Fruit fly (Drosophila melanogaster) whole organism, embryonic: ENCODE results near the gene Prosbeta6.

Source experiments
- CG11085 ChIP-seq: fragments of 200-800 bp; sonication (Bioruptor generic); IDR thresholded peaks from 2 replicates; pipeline ENCODE4 v1.3.6; 2022; ENCODE audit warnings: missing biosample characterization, missing genetic modification characterization
- CG11456 ChIP-seq: fragments of 200-800 bp; sonication (Bioruptor generic); IDR thresholded peaks from 3 replicates; pipeline ENCODE4 v1.3.6; 2022; ENCODE audit warnings: missing biosample characterization, missing genetic modification characterization
- CG12299 ChIP-seq: fragments of 200-800 bp; sonication (Bioruptor generic); optimal IDR thresholded peaks from 2 replicates; lab custom pipeline; 2018; ENCODE audit warnings: missing biosample characterization, mild to moderate bottlenecking, missing genetic modification characterization
- CG12769 ChIP-seq: fragments of 200-800 bp; sonication (Bioruptor generic); optimal IDR thresholded peaks from 2 replicates; lab custom pipeline; 2019; ENCODE audit warnings: missing biosample characterization, mild to moderate bottlenecking, missing genetic modification characterization, moderate library complexity
- CG13424 ChIP-seq: fragments of 200-800 bp; sonication (Bioruptor generic); optimal IDR thresholded peaks from 2 replicates; lab custom pipeline; 2019; ENCODE audit warnings: missing biosample characterization, mild to moderate bottlenecking, missing genetic modification characterization, moderate library complexity
- CG13894 ChIP-seq: fragments of 200-800 bp; sonication (Bioruptor generic); optimal IDR thresholded peaks from 3 replicates; lab custom pipeline; 2018; ENCODE audit warnings: missing biosample characterization, mild to moderate bottlenecking, missing genetic modification characterization, moderate library complexity
- CG1647 ChIP-seq: fragments of 200-800 bp; sonication (Bioruptor generic); optimal IDR thresholded peaks from 3 replicates; lab custom pipeline; 2016; ENCODE audit warnings: missing biosample characterization, missing genetic modification characterization
- CG2889 ChIP-seq: fragments of 200-800 bp; sonication (Bioruptor generic); IDR thresholded peaks from 3 replicates; pipeline ENCODE4 v1.3.6; 2022; ENCODE audit warnings: missing biosample characterization, missing genetic modification characterization
- CG32767 ChIP-seq: fragments of 200-800 bp; sonication (Bioruptor generic); IDR thresholded peaks from 2 replicates; pipeline ENCODE4 v1.3.6; 2022; ENCODE audit warnings: missing biosample characterization, missing genetic modification characterization
- CG42726 ChIP-seq: fragments of 200-800 bp; sonication (Bioruptor generic); IDR thresholded peaks from 2 replicates; pipeline ENCODE4 v1.3.6; 2022; ENCODE audit warnings: missing biosample characterization, missing genetic modification characterization; ENCODE audit not compliant: partially characterized antibody
- CG5180 ChIP-seq: fragments of 200-800 bp; sonication (Bioruptor generic); optimal IDR thresholded peaks from 3 replicates; lab custom pipeline; 2017; ENCODE audit warnings: missing biosample characterization, missing genetic modification characterization, mild to moderate bottlenecking, moderate library complexity, missing genetic modification reagents
- CG5953 ChIP-seq: fragments of 200-800 bp; sonication (Bioruptor generic); IDR thresholded peaks from 2 replicates; pipeline ENCODE4 v1.3.6; 2022; ENCODE audit warnings: missing biosample characterization, missing genetic modification characterization
- CG8765 ChIP-seq: fragments of 200-800 bp; sonication (Bioruptor generic); IDR thresholded peaks from 2 replicates; pipeline ENCODE4 v1.3.6; 2022; ENCODE audit warnings: missing biosample characterization, missing genetic modification characterization
- Deaf1 ChIP-seq: fragments of 200-800 bp; optimal IDR thresholded peaks from 3 replicates; lab custom pipeline; 2019; ENCODE audit warnings: missing biosample characterization, mild to moderate bottlenecking, missing genetic modification characterization, moderate library complexity
- Dll ChIP-seq: fragments of 200-800 bp; sonication (Bioruptor generic); IDR thresholded peaks from 4 replicates; pipeline ENCODE4 v1.3.6; 2022; ENCODE audit warnings: missing biosample characterization, missing genetic modification characterization; ENCODE audit not compliant: partially characterized antibody
- Fer2 ChIP-seq: fragments of 200-800 bp; sonication (Bioruptor generic); optimal IDR thresholded peaks from 2 replicates; lab custom pipeline; 2018; ENCODE audit warnings: missing biosample characterization, mild to moderate bottlenecking, missing genetic modification characterization, moderate library complexity
- Med ChIP-seq: fragments of 200-800 bp; sonication (Bioruptor generic); peaks from one replicate; lab custom pipeline; 2016; ENCODE audit warnings: missing biosample characterization, missing genetic modification characterization, mild to moderate bottlenecking, inconsistent platforms, moderate library complexity
- NC2α ChIP-seq: fragments of 200-800 bp; sonication (Bioruptor generic); optimal IDR thresholded peaks from 2 replicates; lab custom pipeline; 2016; ENCODE audit warnings: missing biosample characterization, missing genetic modification characterization
- NFAT ChIP-seq: fragments of 200-800 bp; sonication (Bioruptor generic); IDR thresholded peaks from 2 replicates; pipeline ENCODE4 v1.3.6; 2022; ENCODE audit warnings: missing biosample characterization, missing genetic modification characterization
- Ptx1 ChIP-seq: fragments of 200-800 bp; sonication (Bioruptor generic); IDR thresholded peaks from 2 replicates; pipeline ENCODE4 v1.3.6; 2022; ENCODE audit warnings: missing biosample characterization, missing genetic modification characterization
- Rx ChIP-seq: fragments of 200-800 bp; sonication (Bioruptor generic); IDR thresholded peaks from 2 replicates; pipeline ENCODE4 v1.3.6; 2022; ENCODE audit warnings: missing biosample characterization, missing genetic modification characterization
- Six4 ChIP-seq: fragments of 200-800 bp; sonication (Bioruptor generic); optimal IDR thresholded peaks from 2 replicates; lab custom pipeline; 2016; ENCODE audit warnings: missing biosample characterization, missing genetic modification characterization
- Trl ChIP-seq, 3 experiments: fragments of >200 bp in 2 of 3; fragments of 200-800 bp in 1 of 3; sonication (Bioruptor generic) in 1 of 3; optimal IDR thresholded peaks; 2 replicates in 1 of 3; 3 replicates in 2 of 3; lab custom pipeline; 2016 to 2017; ENCODE audit warnings: missing biosample characterization in 1 of 3, missing genetic modification characterization in 1 of 3
- Vsx1 ChIP-seq: fragments of 200-800 bp; sonication (Bioruptor generic); optimal IDR thresholded peaks from 2 replicates; lab custom pipeline; 2017; ENCODE audit warnings: missing biosample characterization, mild to moderate bottlenecking, missing genetic modification characterization, missing genetic modification reagents
- abd-A ChIP-seq: fragments of 200-800 bp; sonication (Bioruptor generic); optimal IDR thresholded peaks from 3 replicates; lab custom pipeline; 2019; ENCODE audit warnings: missing biosample characterization, mild to moderate bottlenecking, missing genetic modification characterization, moderate library complexity
- ase ChIP-seq: fragments of 200-800 bp; sonication (Bioruptor generic); IDR thresholded peaks from 3 replicates; pipeline ENCODE4 v1.3.6; 2022; ENCODE audit warnings: missing biosample characterization, missing genetic modification characterization
- crol ChIP-seq: fragments of 200-800 bp; sonication (Bioruptor generic); IDR thresholded peaks from 2 replicates; pipeline ENCODE4 v1.3.6; 2022; ENCODE audit warnings: missing biosample characterization, missing genetic modification characterization
- danr ChIP-seq: fragments of 200-800 bp; sonication (Bioruptor generic); IDR thresholded peaks from 2 replicates; pipeline ENCODE4 v1.3.6; 2022; ENCODE audit warnings: missing biosample characterization, missing genetic modification characterization
- dpn ChIP-seq, 2 experiments: fragments of 200-800 bp; sonication (Bioruptor generic); optimal IDR thresholded peaks; 3 replicates each; lab custom pipeline; 2016; ENCODE audit warnings: missing biosample characterization in 2 of 2, missing genetic modification characterization in 2 of 2
- exex ChIP-seq: fragments of 200-800 bp; sonication (Bioruptor generic); optimal IDR thresholded peaks from 4 replicates; lab custom pipeline; 2018; ENCODE audit warnings: missing biosample characterization, mild to moderate bottlenecking, missing genetic modification characterization, moderate library complexity
- gt ChIP-seq: fragments of 200-800 bp; sonication (Bioruptor generic); IDR thresholded peaks from 2 replicates; pipeline ENCODE4 v1.3.6; 2022; ENCODE audit warnings: missing biosample characterization, missing genetic modification characterization
- hb ChIP-seq: fragments of 200-800 bp; sonication (Bioruptor generic); IDR thresholded peaks from 3 replicates; pipeline ENCODE4 v1.3.6; 2022; ENCODE audit warnings: missing biosample characterization, missing genetic modification characterization; ENCODE audit not compliant: partially characterized antibody
- ken ChIP-seq: fragments of 200-800 bp; sonication (Bioruptor generic); IDR thresholded peaks from 3 replicates; pipeline ENCODE4 v1.3.6; 2022; ENCODE audit warnings: missing biosample characterization, missing genetic modification characterization
- klu ChIP-seq: fragments of 200-800 bp; sonication (Bioruptor generic); IDR thresholded peaks from 2 replicates; pipeline ENCODE4 v1.3.6; 2022; ENCODE audit warnings: missing biosample characterization, missing genetic modification characterization
- nerfin-1 ChIP-seq: fragments of 200-800 bp; sonication (Bioruptor generic); optimal IDR thresholded peaks from 3 replicates; lab custom pipeline; 2019; ENCODE audit warnings: missing biosample characterization, mild to moderate bottlenecking, missing genetic modification characterization, moderate library complexity
- nerfin-2 ChIP-seq: fragments of 200-800 bp; sonication (Bioruptor generic); IDR thresholded peaks from 2 replicates; pipeline ENCODE4 v1.3.6; 2022; ENCODE audit warnings: missing biosample characterization, missing genetic modification characterization; ENCODE audit not compliant: partially characterized antibody
- pros ChIP-seq: fragments of 200-800 bp; sonication (Bioruptor generic); optimal IDR thresholded peaks from 3 replicates; lab custom pipeline; 2019; ENCODE audit warnings: missing biosample characterization, mild to moderate bottlenecking, missing genetic modification characterization, moderate library complexity
- repo ChIP-seq: fragments of 200-800 bp; sonication (Bioruptor generic); optimal IDR thresholded peaks from 2 replicates; lab custom pipeline; 2016; ENCODE audit warnings: missing biosample characterization, missing genetic modification characterization
- scrt ChIP-seq: fragments of 200-800 bp; sonication (Bioruptor generic); optimal IDR thresholded peaks from 2 replicates; lab custom pipeline; 2018; ENCODE audit warnings: missing biosample characterization, mild to moderate bottlenecking, missing genetic modification characterization, moderate library complexity
- sens ChIP-seq: fragments of 200-800 bp; sonication (Bioruptor generic); peaks from one replicate; lab custom pipeline; 2016; ENCODE audit warnings: missing biosample characterization, missing genetic modification characterization
- sim ChIP-seq: fragments of 200-800 bp; sonication (Bioruptor generic); IDR thresholded peaks from 2 replicates; pipeline ENCODE4 v1.3.6; 2022; ENCODE audit warnings: missing biosample characterization, missing genetic modification characterization
- slbo ChIP-seq: fragments of 200-800 bp; sonication (Bioruptor generic); IDR thresholded peaks from 2 replicates; pipeline ENCODE4 v1.3.6; 2022; ENCODE audit warnings: missing biosample characterization, missing genetic modification characterization
- sna ChIP-seq: fragments of 200-800 bp; sonication (Bioruptor generic); IDR thresholded peaks from 2 replicates; pipeline ENCODE4 v1.3.6; 2022; ENCODE audit warnings: missing biosample characterization, missing genetic modification characterization; ENCODE audit not compliant: partially characterized antibody
- sqz ChIP-seq: fragments of 200-800 bp; sonication (Bioruptor generic); optimal IDR thresholded peaks from 3 replicates; lab custom pipeline; 2018; ENCODE audit warnings: missing biosample characterization, mild to moderate bottlenecking, missing genetic modification characterization
- twi ChIP-seq: fragments of 200-800 bp; optimal IDR thresholded peaks from 2 replicates; lab custom pipeline; 2019; ENCODE audit warnings: missing biosample characterization, mild to moderate bottlenecking, missing genetic modification characterization, moderate library complexity
- tx ChIP-seq: fragments of 200-800 bp; sonication (Bioruptor generic); optimal IDR thresholded peaks from 2 replicates; lab custom pipeline; 2016; ENCODE audit warnings: missing biosample characterization, missing genetic modification characterization
- vnd ChIP-seq: fragments of 200-800 bp; sonication (Bioruptor generic); IDR thresholded peaks from 3 replicates; pipeline ENCODE4 v1.3.6; 2022; ENCODE audit warnings: missing biosample characterization, missing genetic modification characterization; ENCODE audit not compliant: partially characterized antibody
- vvl ChIP-seq: fragments of 200-800 bp; sonication (Bioruptor generic); IDR thresholded peaks from 2 replicates; pipeline ENCODE4 v1.3.6; 2022; ENCODE audit warnings: missing biosample characterization, missing genetic modification characterization
- z ChIP-seq: fragments of 200-800 bp; sonication (Bioruptor generic); IDR thresholded peaks from 3 replicates; pipeline ENCODE4 v1.3.6; 2022; ENCODE audit warnings: missing biosample characterization, missing genetic modification characterization

The Prosbeta6 gene

DNA sequence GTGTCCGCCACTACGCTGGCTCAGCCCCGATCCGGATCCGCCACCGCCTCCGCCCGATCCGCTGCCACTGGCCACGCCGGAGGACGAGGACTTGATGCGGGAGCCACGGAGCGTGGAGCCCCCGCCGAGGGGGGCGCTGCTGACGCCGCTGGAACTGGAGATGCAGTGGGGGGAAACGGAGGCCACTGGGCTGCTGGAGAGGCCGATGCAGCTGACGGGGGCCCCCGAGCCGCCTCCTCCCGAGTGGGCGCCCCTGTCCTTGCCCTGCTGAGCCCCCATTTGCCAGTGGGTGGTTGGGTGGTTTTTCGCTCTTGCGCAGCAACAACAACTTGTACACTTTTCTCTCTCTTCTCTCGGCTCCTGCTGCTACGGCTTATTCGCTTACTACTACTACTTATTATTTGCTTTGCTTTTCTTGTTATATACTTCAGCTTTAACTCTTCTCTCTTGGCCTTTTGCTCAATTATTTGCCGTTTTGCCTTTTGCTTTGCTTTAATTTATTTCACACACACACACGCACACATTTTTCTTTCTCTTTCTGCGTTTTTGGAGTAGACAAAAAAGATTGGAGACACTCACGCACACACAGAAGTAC is 36.7 kb upstream of the Prosbeta6 start (continued):
- TF ChIP-seq CG5953: 0 out of 2 replicates have a peak, but pooled peaks have one; percentile 16
- TF ChIP-seq hb (GFP tag; lab: Robert Waterston, UW): no peak
- peak; percentile 64; the same call in 1 of the 2 replicates for TF ChIP-seq CG42726
- no peak for TF ChIP-seq sim (GFP tag; lab: Robert Waterston, UW)
- TF ChIP-seq dpn (GFP tag; optimal IDR thresholded peaks at IDR 0.05; lab: Kevin White, UChicago): peak in 1 of 2 experiments; percentile 31
- TF ChIP-seq klu: no peak
- TF ChIP-seq NFAT (GFP tag; lab: Robert Waterston, UW): no peak
- TF ChIP-seq slbo (GFP tag; lab: Robert Waterston, UW): 0 out of 2 replicates have a peak, but pooled peaks have one; percentile 32
- TF ChIP-seq ase (GFP tag; lab: Robert Waterston, UW): 0 out of 3 replicates have a peak, but pooled peaks have one; percentile 17
- no peak for TF ChIP-seq repo (GFP tag; lab: Kevin White, UChicago)
- TF ChIP-seq Rx (GFP tag; lab: Robert Waterston, UW): no peak; the same call in 1 of the 2 replicates
- no peak for TF ChIP-seq ken (GFP tag; lab: Robert Waterston, UW)
- no peak for TF ChIP-seq CG12769 (tag; lab: Kevin White, UChicago)
- TF ChIP-seq CG1647 (GFP tag; lab: Kevin White, UChicago): no peak
- TF ChIP-seq sens (GFP tag; lab: Kevin White, UChicago): peak; percentile 39
- no peak for TF ChIP-seq CG13894 (tag; lab: Kevin White, UChicago)
- TF ChIP-seq CG13424 (tag; lab: Kevin White, UChicago): no peak
- 0 out of 3 replicates have a peak, but pooled peaks have one; percentile 11 for TF ChIP-seq CG2889 (GFP tag; lab: Robert Waterston, UW)
- no peak for TF ChIP-seq danr (GFP tag; lab: Robert Waterston, UW)
- no peak for TF ChIP-seq tx (GFP tag; lab: Kevin White, UChicago)
- no peak for TF ChIP-seq sna
- TF ChIP-seq CG11456 (GFP tag; lab: Robert Waterston, UW): peak; percentile 60; the same call in 1 of the 3 replicates
- TF ChIP-seq NC2α (GFP tag; lab: Kevin White, UChicago): no peak
- TF ChIP-seq CG12299 (tag; lab: Kevin White, UChicago): no peak
- TF ChIP-seq CG8765 (GFP tag; lab: Robert Waterston, UW): no peak
- no peak for TF ChIP-seq CG32767 (GFP tag; lab: Robert Waterston, UW)
- no peak for TF ChIP-seq gt
- TF ChIP-seq Fer2 (tag; lab: Kevin White, UChicago): no peak
- TF ChIP-seq Ptx1 (GFP tag; lab: Robert Waterston, UW): no peak
- TF ChIP-seq vvl (GFP tag; lab: Robert Waterston, UW): no peak
- no peak for TF ChIP-seq Six4
- no peak for TF ChIP-seq Vsx1 (GFP tag; lab: Kevin White, UChicago)
- TF ChIP-seq z: no peak

- peak; percentile 74 for TF ChIP-seq Deaf1 (tag; lab: Kevin White, UChicago)
- TF ChIP-seq crol (GFP tag; lab: Robert Waterston, UW): peak; percentile 71
- TF ChIP-seq Dll (GFP tag; lab: Robert Waterston, UW): 0 out of 4 replicates have a peak, but pooled peaks have one; percentile 29
- peak; percentile 50 to 56 for TF ChIP-seq Trl (optimal IDR thresholded peaks at IDR 0.05; lab: Kevin White, UChicago)
- TF ChIP-seq Trl (GFP tag; optimal IDR thresholded peaks at IDR 0.05; lab: Kevin White, UChicago): no peak
- no peak for TF ChIP-seq twi (tag; lab: Kevin White, UChicago)
- peak; percentile 46 for TF ChIP-seq Med (GFP tag; lab: Kevin White, UChicago)
- peak; percentile 51 for TF ChIP-seq nerfin-1 (tag; lab: Kevin White, UChicago)
- peak; percentile 81 for TF ChIP-seq abd-A (tag; lab: Kevin White, UChicago)
- TF ChIP-seq CG11085 (GFP tag; lab: Robert Waterston, UW): no peak
- TF ChIP-seq sqz (GFP tag; lab: Kevin White, UChicago): peak; percentile 66
- peak; percentile 90 for TF ChIP-seq pros (GFP tag; lab: Kevin White, UChicago)
- 0 out of 2 replicates have a peak, but pooled peaks have one; percentile 12 for TF ChIP-seq Ptx1 (GFP tag; lab: Robert Waterston, UW)
- no peak for TF ChIP-seq exex (tag; lab: Kevin White, UChicago)
- TF ChIP-seq CG5180 (GFP tag; lab: Kevin White, UChicago): no peak
- peak; percentile 32 for TF ChIP-seq scrt (GFP tag; lab: Kevin White, UChicago)
- TF ChIP-seq nerfin-2 (GFP tag; lab: Robert Waterston, UW): no peak
- TF ChIP-seq vnd: 0 out of 3 replicates have a peak, but pooled peaks have one; percentile 11
Observed at dm6 chr3L:16645323-16645982, 35.2 kb upstream of the Prosbeta6 start.
